Worm (Caenorhabditis elegans) whole organism, late embryonic: ENCODE measurements around the gene srd-65.
A peak's percentile ranks its signal among the peaks of the same experiment; 100 is the strongest.

Experiments used
- C38D4.7 ChIP-seq: fragments of 200-800 bp; sonication (Bioruptor generic); optimal IDR thresholded peaks from 2 replicates; lab custom pipeline; 2018; ENCODE audit warnings: mild to moderate bottlenecking, missing genetic modification characterization, moderate library complexity, missing compliant biosample characterization
- F13H6.1 ChIP-seq: sonication (generic microtip); optimal IDR thresholded peaks from 2 replicates; lab custom pipeline; 2016; ENCODE audit warnings: missing genetic modification characterization, missing compliant biosample characterization
- K02D7.2 ChIP-seq: sonication (generic microtip); optimal IDR thresholded peaks from 2 replicates; lab custom pipeline; 2017; ENCODE audit warnings: mild to moderate bottlenecking, missing genetic modification characterization, missing compliant biosample characterization
- T23F11.4 ChIP-seq: fragments of 200-800 bp; sonication (Bioruptor generic); optimal IDR thresholded peaks from 2 replicates; lab custom pipeline; 2018; ENCODE audit warnings: mild to moderate bottlenecking, missing genetic modification characterization, missing compliant biosample characterization
- ama-1 ChIP-seq: fragments of 150-350 bp; optimal IDR thresholded peaks from 2 replicates; lab custom pipeline; 2014
- ceh-14 ChIP-seq: sonication (generic microtip); optimal IDR thresholded peaks from 2 replicates; lab custom pipeline; 2016; ENCODE audit warnings: missing genotype, missing genetic modification characterization, missing compliant biosample characterization
- ceh-19 ChIP-seq: fragments of 200-800 bp; sonication (Bioruptor generic); optimal IDR thresholded peaks from 2 replicates; lab custom pipeline; 2018; ENCODE audit warnings: mild to moderate bottlenecking, missing genetic modification characterization, missing compliant biosample characterization
- ceh-22 ChIP-seq: sonication (generic microtip); optimal IDR thresholded peaks from 2 replicates; lab custom pipeline; 2017; ENCODE audit warnings: missing biosample characterization, missing genetic modification characterization
- ceh-24 ChIP-seq: sonication (generic microtip); optimal IDR thresholded peaks from 2 replicates; lab custom pipeline; 2016; ENCODE audit warnings: mild to moderate bottlenecking, missing genetic modification characterization, missing compliant biosample characterization
- ceh-31 ChIP-seq: sonication (generic microtip); optimal IDR thresholded peaks from 2 replicates; lab custom pipeline; 2016; ENCODE audit warnings: missing genetic modification characterization, missing compliant biosample characterization
- ceh-45 ChIP-seq: fragments of 200-800 bp; sonication (Bioruptor generic); IDR thresholded peaks from 2 replicates; pipeline ENCODE4 v1.3.6; 2022; ENCODE audit warnings: missing genetic modification reagents, missing genetic modification characterization, missing compliant biosample characterization
- ceh-48 ChIP-seq: sonication (generic microtip); optimal IDR thresholded peaks from 2 replicates; lab custom pipeline; 2016; ENCODE audit warnings: missing genetic modification characterization, inconsistent platforms, missing compliant biosample characterization
- ceh-6 ChIP-seq: fragments of 200-800 bp; sonication (Bioruptor generic); optimal IDR thresholded peaks from 2 replicates; lab custom pipeline; 2018; ENCODE audit warnings: mild to moderate bottlenecking, missing genetic modification characterization, missing compliant biosample characterization
- ceh-9 ChIP-seq: sonication (generic microtip); optimal IDR thresholded peaks from 2 replicates; lab custom pipeline; 2016; ENCODE audit warnings: mild to moderate bottlenecking, missing genetic modification characterization, inconsistent platforms, missing compliant biosample characterization
- dve-1 ChIP-seq: sonication (generic microtip); optimal IDR thresholded peaks from 2 replicates; lab custom pipeline; 2017; ENCODE audit warnings: antibody characterized with exemption, mild to moderate bottlenecking, missing genetic modification characterization, missing compliant biosample characterization
- elt-2 ChIP-seq: sonication (generic microtip); optimal IDR thresholded peaks from 2 replicates; lab custom pipeline; 2016; ENCODE audit warnings: missing genetic modification reagents, missing genetic modification characterization, missing compliant biosample characterization
- elt-4 ChIP-seq: sonication (generic microtip); optimal IDR thresholded peaks from 2 replicates; lab custom pipeline; 2016; ENCODE audit warnings: missing genetic modification characterization, missing compliant biosample characterization
- eyg-1 ChIP-seq: sonication (generic microtip); optimal IDR thresholded peaks from 2 replicates; lab custom pipeline; 2016; ENCODE audit warnings: missing genotype, missing genetic modification characterization, missing compliant biosample characterization
- fkh-6 ChIP-seq: sonication (generic microtip); optimal IDR thresholded peaks from 2 replicates; lab custom pipeline; 2016; ENCODE audit warnings: missing genetic modification characterization, missing compliant biosample characterization
- gmeb-2 ChIP-seq: sonication (generic microtip); optimal IDR thresholded peaks from 2 replicates; lab custom pipeline; 2016; ENCODE audit warnings: missing genetic modification characterization, inconsistent platforms, missing compliant biosample characterization
- hlh-30 ChIP-seq: sonication (generic microtip); optimal IDR thresholded peaks from 2 replicates; lab custom pipeline; 2017; ENCODE audit warnings: antibody characterized with exemption, missing genetic modification characterization, missing compliant biosample characterization; ENCODE audit not compliant: insufficient read depth
- hlh-8 ChIP-seq: sonication (generic microtip); optimal IDR thresholded peaks from 2 replicates; lab custom pipeline; 2016; ENCODE audit warnings: missing genotype, missing genetic modification characterization, missing compliant biosample characterization
- madf-2 ChIP-seq: sonication (generic microtip); optimal IDR thresholded peaks from 2 replicates; lab custom pipeline; 2017; ENCODE audit warnings: missing genetic modification characterization, missing compliant biosample characterization
- nhr-11 ChIP-seq: fragments of 150-350 bp; optimal IDR thresholded peaks from 2 replicates; lab custom pipeline; 2014; ENCODE audit warnings: missing biosample characterization, missing genetic modification characterization
- nhr-232 ChIP-seq: sonication (generic microtip); optimal IDR thresholded peaks from 2 replicates; lab custom pipeline; 2016; ENCODE audit warnings: missing genetic modification characterization, missing compliant biosample characterization
- pag-3 ChIP-seq: sonication (generic microtip); optimal IDR thresholded peaks from 2 replicates; lab custom pipeline; 2016; ENCODE audit warnings: missing compliant biosample characterization, missing genetic modification characterization, borderline replicate concordance
- pax-1 ChIP-seq: fragments of 150-350 bp; optimal IDR thresholded peaks from 2 replicates; lab custom pipeline; 2014; ENCODE audit warnings: missing biosample characterization, missing genetic modification characterization
- pha-2 ChIP-seq: sonication (generic microtip); optimal IDR thresholded peaks from 2 replicates; lab custom pipeline; 2017; ENCODE audit warnings: mild to moderate bottlenecking, missing genetic modification characterization, missing compliant biosample characterization
- pqm-1 ChIP-seq: sonication (generic microtip); optimal IDR thresholded peaks from 2 replicates; lab custom pipeline; 2016; ENCODE audit warnings: missing genetic modification characterization, missing compliant biosample characterization
- ref-2 ChIP-seq: sonication (generic microtip); optimal IDR thresholded peaks from 2 replicates; lab custom pipeline; 2016; ENCODE audit warnings: missing genetic modification characterization, missing compliant biosample characterization
- sox-4 ChIP-seq: sonication (generic microtip); optimal IDR thresholded peaks from 2 replicates; lab custom pipeline; 2017; ENCODE audit warnings: mild to moderate bottlenecking, missing genetic modification characterization, inconsistent platforms, missing compliant biosample characterization
- tbx-2 ChIP-seq: sonication (generic microtip); optimal IDR thresholded peaks from 2 replicates; lab custom pipeline; 2016; ENCODE audit warnings: missing genetic modification characterization, missing compliant biosample characterization
- tbx-7 ChIP-seq: sonication (generic microtip); optimal IDR thresholded peaks from 2 replicates; lab custom pipeline; 2016; ENCODE audit warnings: missing genotype, missing genetic modification characterization, missing compliant biosample characterization
- ttx-3 ChIP-seq: sonication (generic microtip); optimal IDR thresholded peaks from 2 replicates; lab custom pipeline; 2016; ENCODE audit warnings: missing genetic modification reagents, missing genetic modification characterization, missing compliant biosample characterization
- unc-3 ChIP-seq, 2 experiments: fragments of 200-800 bp in 1 of 2; sonication (Bioruptor generic) in 1 of 2; sonication (generic microtip) in 1 of 2; conservative IDR thresholded peaks in 1 of 2; optimal IDR thresholded peaks in 1 of 2; 2 replicates each; pipeline versions ENCODE4 v1.3.6 to Lab custom; 2016 to 2022; ENCODE audit warnings: missing compliant biosample characterization in 2 of 2, missing genetic modification characterization in 2 of 2, missing genetic modification reagents in 1 of 2
- unc-55 ChIP-seq: sonication (generic microtip); optimal IDR thresholded peaks from 2 replicates; lab custom pipeline; 2017; ENCODE audit warnings: missing biosample characterization, missing genetic modification reagents, missing genetic modification characterization
- zip-5 ChIP-seq: sonication (generic microtip); optimal IDR thresholded peaks from 2 replicates; lab custom pipeline; 2016; ENCODE audit warnings: missing genetic modification characterization, missing compliant biosample characterization
- ztf-16 ChIP-seq: sonication (generic microtip); optimal IDR thresholded peaks from 2 replicates; lab custom pipeline; 2017; ENCODE audit warnings: missing genetic modification characterization, missing compliant biosample characterization

srd-65 gene

ce11 chrIII:2240471-2240870 lies 16.6 kb upstream of the srd-65 start, which contains the start of gene srz-56:
srz-56 (plus strand) TSS chrIII:2240771.
- TF ChIP-seq F13H6.1 (no peak), ceh-14 (tag; lab: Kevin White, UChicago) (no peak), ttx-3 (tag; lab: Kevin White, UChicago) (no peak), C38D4.7 (GFP tag; lab: Kevin White, UChicago) (no peak), hlh-30 (tag; lab: Kevin White, UChicago) (no peak), unc-55 (no peak), ama-1 (no peak), hlh-8 (tag; lab: Kevin White, UChicago) (no peak), fkh-6 (tag; lab: Kevin White, UChicago) (no peak), K02D7.2 (tag; lab: Kevin White, UChicago) (no peak), pax-1 (no peak), gmeb-2 (tag; lab: Kevin White, UChicago) (no peak), ref-2 (no peak), elt-4 (tag; lab: Kevin White, UChicago) (no peak), pqm-1 (tag; lab: Kevin White, UChicago) (no peak), ceh-19 (GFP tag; lab: Kevin White, UChicago) (no peak)

- TF ChIP-seq C38D4.7 (GFP tag; lab: Kevin White, UChicago) = no peak
- peak; percentile 13 for TF ChIP-seq elt-2
Measured at ce11 chrIII:2239587-2240144, 15.8 kb upstream of the srd-65 start, which contains the start of gene C39B5.10. C39B5.10 (minus strand) TSS chrIII:2239637.

- TF ChIP-seq tbx-2 (tag; lab: Kevin White, UChicago) = peak; percentile 53
- TF ChIP-seq K02D7.2 (tag; lab: Kevin White, UChicago) = no peak
- peak; percentile 67 for TF ChIP-seq ref-2
- TF ChIP-seq ceh-22 (tag; lab: Kevin White, UChicago) = no peak
- peak; percentile 65 for TF ChIP-seq hlh-30 (tag; lab: Kevin White, UChicago)
- TF ChIP-seq ceh-31 (tag; lab: Kevin White, UChicago) = peak; percentile 33
- no peak for TF ChIP-seq ceh-14 (tag; lab: Kevin White, UChicago)
- TF ChIP-seq ceh-9 (tag; lab: Kevin White, UChicago) = no peak
Measured at ce11 chrIII:2234192-2234934, 10.5 kb upstream of the srd-65 start, which contains the start of gene C39B5.2. C39B5.2 (plus strand) TSS chrIII:2234884.

ce11 chrIII:2233399-2233798 lies 9.6 kb upstream of the srd-65 start:
- TF ChIP-seq nhr-232 (tag; lab: Kevin White, UChicago) (no peak), ceh-6 (GFP tag; lab: Kevin White, UChicago) (no peak), ceh-24 (no peak), madf-2 (tag; lab: Kevin White, UChicago) (no peak), elt-2 (peak; percentile 74), dve-1 (tag; lab: Kevin White, UChicago) (no peak), ceh-48 (no peak)

DNA sequence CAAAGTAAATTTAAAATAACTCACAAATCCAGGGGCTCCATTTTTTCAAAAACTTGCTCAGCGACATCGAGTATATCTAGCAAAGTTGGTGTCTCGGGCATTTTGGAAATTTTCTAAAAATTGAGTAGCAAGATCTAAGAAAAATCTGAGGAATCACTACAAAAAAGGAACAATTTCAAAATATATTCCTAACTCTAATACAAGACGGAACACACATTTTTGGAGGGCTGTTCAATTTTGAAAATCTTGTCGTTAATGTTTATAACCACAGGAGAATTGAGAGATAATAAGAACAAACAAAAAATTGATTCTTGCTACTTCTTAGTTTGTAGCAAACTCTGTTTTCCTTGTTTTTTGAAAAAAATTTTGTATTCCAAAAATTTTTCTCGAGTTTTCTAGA lies 8.5 kb upstream of the srd-65 start, which contains the start of gene fbxa-47:
Gene fbxa-47 (minus strand): TSS at position 101 of the 400 bp plus-strand sequence.
- TF ChIP-seq ceh-22 (tag; lab: Kevin White, UChicago) = no peak
- TF ChIP-seq, all 69 proteins: peak for 0

DNA sequence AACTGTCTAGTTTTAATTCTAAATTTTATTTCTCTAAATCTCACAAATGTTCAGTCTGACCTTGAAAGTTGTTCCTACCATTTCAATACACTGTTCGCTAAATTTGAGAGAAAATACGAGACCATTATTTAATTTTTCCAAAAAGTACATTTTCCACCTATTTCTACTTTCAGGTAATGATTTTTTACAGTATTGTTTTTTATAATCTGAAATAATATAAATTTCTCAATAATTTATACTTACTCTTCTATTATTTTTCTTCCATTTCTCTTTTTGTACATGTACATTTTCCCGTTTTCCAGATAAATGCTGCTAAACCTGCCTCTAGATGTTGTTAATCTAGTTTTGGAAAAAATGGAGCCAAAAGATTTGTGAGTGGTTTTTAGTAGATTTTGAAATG lies 3.6 kb upstream of the srd-65 start, which contains the start of gene fbxa-62:
Gene fbxa-62 (plus strand): TSS at position 301 of the 400 bp plus-strand sequence.
- TF ChIP-seq nhr-11 (tag; lab: Kevin White, UChicago) (no peak), ceh-45 (GFP tag; lab: Robert Waterston, UW) (no peak), ceh-14 (tag; lab: Kevin White, UChicago) (no peak), pag-3 (tag; lab: Kevin White, UChicago) (no peak), tbx-7 (tag; lab: Kevin White, UChicago) (no peak), sox-4 (tag; lab: Kevin White, UChicago) (no peak), T23F11.4 (GFP tag; lab: Kevin White, UChicago) (no peak), ztf-16 (tag; lab: Kevin White, UChicago) (no peak), ceh-19 (GFP tag; lab: Kevin White, UChicago) (no peak), pha-2 (no peak), ceh-48 (no peak), ttx-3 (tag; lab: Kevin White, UChicago) (no peak), zip-5 (tag; lab: Kevin White, UChicago) (no peak), eyg-1 (tag; lab: Kevin White, UChicago) (no peak), pax-1 (no peak), unc-3 (GFP tag; conservative IDR thresholded peaks at IDR 0.05; lab: Robert Waterston, UW) (no peak), unc-3 (tag; optimal IDR thresholded peaks at IDR 0.05; lab: Kevin White, UChicago) (no peak), F13H6.1 (no peak), ama-1 (no peak)
